Fruit fly (Drosophila melanogaster): ENCODE data around the gene CG31404.

The CG31404 gene

DNA sequence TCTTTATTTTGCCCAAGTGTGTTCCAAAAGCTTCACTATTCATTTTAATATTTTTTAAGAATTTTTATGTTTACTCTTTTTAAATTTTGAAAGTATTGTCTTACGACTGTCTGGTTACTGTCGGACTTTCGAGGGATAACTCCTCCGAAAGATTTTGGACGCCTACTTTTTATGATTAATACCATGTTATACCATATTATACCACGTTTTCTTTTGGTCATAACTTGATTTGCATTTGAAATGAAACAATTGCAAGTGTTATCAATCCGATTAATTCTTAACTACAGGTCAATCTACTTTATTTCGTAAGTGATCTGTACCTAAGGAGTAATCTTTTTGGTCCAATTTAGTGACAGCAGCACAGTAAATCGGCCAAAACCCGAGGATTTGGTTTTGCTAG is at the start of gene CG31404:
TSS of gene CG31404 (minus strand) at position 101 of the 400 bp plus-strand sequence.
- TF ChIP-seq fd85E (GFP tag; optimal IDR thresholded peaks at IDR 0.05) (no peak), CG16779 (tag; optimal IDR thresholded peaks at IDR 0.05) (no peak), salr (GFP tag; optimal IDR thresholded peaks at IDR 0.05) (no peak), CG10631 (GFP tag; optimal IDR thresholded peaks at IDR 0.05) (no peak), Sox14 (GFP tag; optimal IDR thresholded peaks at IDR 0.05) (no peak), CG11294 (GFP tag; IDR thresholded peaks at IDR 0.05) (no peak), achi (GFP tag; optimal IDR thresholded peaks at IDR 0.05) (no peak), Blimp-1 (GFP tag; optimal IDR thresholded peaks at IDR 0.05) (no peak), Hr39 (GFP tag; optimal IDR thresholded peaks at IDR 0.05) (no peak), esn (GFP tag; optimal IDR thresholded peaks at IDR 0.05) (no peak), Smox (GFP tag; optimal IDR thresholded peaks at IDR 0.05) (no peak), CG3032 (tag; optimal IDR thresholded peaks at IDR 0.05) (no peak), Sox102F (GFP tag; optimal IDR thresholded peaks at IDR 0.05) (no peak)

DNA sequence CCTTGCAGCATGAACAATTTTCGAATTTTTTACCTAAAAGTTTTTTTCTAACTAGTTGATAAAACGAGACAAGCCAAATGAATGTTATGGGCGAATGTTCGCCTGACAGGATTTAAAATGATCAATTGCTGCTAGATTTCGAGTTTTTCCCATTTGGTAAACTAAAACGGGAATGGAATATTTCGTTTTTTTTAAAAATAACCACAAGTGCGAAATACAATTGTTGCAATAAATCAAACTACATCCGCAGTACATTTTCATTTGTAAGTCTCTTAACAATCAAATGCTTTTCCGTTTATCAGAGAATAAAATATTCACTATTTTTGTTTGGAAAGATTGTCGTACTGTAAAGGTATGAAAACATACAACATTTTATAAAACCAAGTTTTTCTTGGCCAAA is 49.3 kb upstream of the CG31404 start, which contains the start of gene CG3517:
TSS of gene CG3517 (minus strand) at position 101 of the 400 bp plus-strand sequence.
- no peak for TF ChIP-seq CG1621 (tag; optimal IDR thresholded peaks at IDR 0.05)
- TF ChIP-seq Blimp-1 (GFP tag; optimal IDR thresholded peaks at IDR 0.05), result no peak
- no peak for TF ChIP-seq Gug (GFP tag; IDR thresholded peaks at IDR 0.05)
- no peak for TF ChIP-seq Eip93F (GFP tag; optimal IDR thresholded peaks at IDR 0.05)
- no peak for TF ChIP-seq achi (GFP tag; optimal IDR thresholded peaks at IDR 0.05)
- TF ChIP-seq CG15336 (GFP tag; IDR thresholded peaks at IDR 0.05), result no peak
- no peak for TF ChIP-seq CG7368 (GFP tag; optimal IDR thresholded peaks at IDR 0.05)
- no peak for TF ChIP-seq Met (GFP tag; optimal IDR thresholded peaks at IDR 0.05)
- TF ChIP-seq Smox (GFP tag; optimal IDR thresholded peaks at IDR 0.05), result no peak
- no peak for TF ChIP-seq CG9139 (GFP tag; optimal IDR thresholded peaks at IDR 0.05)
- TF ChIP-seq CG6808 (GFP tag; optimal IDR thresholded peaks at IDR 0.05), result no peak
- no peak for TF ChIP-seq vri (GFP tag; optimal IDR thresholded peaks at IDR 0.05)

DNA sequence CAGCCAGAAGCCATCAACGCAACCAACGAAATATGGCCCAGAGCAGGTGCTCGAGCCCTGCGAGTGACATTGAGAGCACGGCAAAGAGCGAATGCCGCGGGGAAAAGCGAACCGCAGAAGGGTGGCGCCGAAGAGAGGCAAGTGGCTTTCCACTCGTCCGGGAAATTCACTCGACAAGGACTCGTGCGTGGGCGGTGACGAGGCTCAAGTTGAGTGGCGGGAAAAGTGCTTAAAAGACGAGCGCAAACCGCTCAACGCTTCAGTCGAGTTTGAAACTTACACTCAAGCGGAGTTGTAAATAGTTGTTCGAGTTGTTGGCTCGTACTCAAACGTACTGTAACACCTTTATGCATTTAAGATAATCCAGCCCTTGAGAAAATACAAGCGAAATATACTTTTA is 36.6 kb upstream of the CG31404 start, which contains the start of gene CG31221:
TSS of gene CG31221 (plus strand) at position 256 of the 400 bp plus-strand sequence.
- TF ChIP-seq Hr4 (GFP tag; optimal IDR thresholded peaks at IDR 0.05), result no peak
- TF ChIP-seq CG3032 (tag; optimal IDR thresholded peaks at IDR 0.05), result no peak
- TF ChIP-seq OdsH (GFP tag; optimal IDR thresholded peaks at IDR 0.05), result no peak
- TF ChIP-seq eg (GFP tag; IDR thresholded peaks at IDR 0.05), result no peak
- TF ChIP-seq fd59A (GFP tag; optimal IDR thresholded peaks at IDR 0.05), result no peak
- no peak for TF ChIP-seq topi (GFP tag; optimal IDR thresholded peaks at IDR 0.05)
- no peak for TF ChIP-seq Eip93F (GFP tag; optimal IDR thresholded peaks at IDR 0.05)
- TF ChIP-seq fkh (GFP tag; optimal IDR thresholded peaks at IDR 0.05), result no peak
- no peak for TF ChIP-seq Eip78C (GFP tag)
- TF ChIP-seq CG7368 (GFP tag; optimal IDR thresholded peaks at IDR 0.05), result no peak
- no peak for TF ChIP-seq Met (GFP tag; optimal IDR thresholded peaks at IDR 0.05)
- TF ChIP-seq CG6854 (GFP tag; optimal IDR thresholded peaks at IDR 0.05), result no peak
- no peak for TF ChIP-seq CG6808 (GFP tag; optimal IDR thresholded peaks at IDR 0.05)
- TF ChIP-seq achi (GFP tag; optimal IDR thresholded peaks at IDR 0.05), result no peak
- no peak for TF ChIP-seq CG8319 (GFP tag; optimal IDR thresholded peaks at IDR 0.05)
- no peak for TF ChIP-seq CG8119 (GFP tag; IDR thresholded peaks at IDR 0.05)
- TF ChIP-seq CG32006 (GFP tag; optimal IDR thresholded peaks at IDR 0.05), result no peak
- no peak for TF ChIP-seq Blimp-1 (GFP tag; optimal IDR thresholded peaks at IDR 0.05)

DNA sequence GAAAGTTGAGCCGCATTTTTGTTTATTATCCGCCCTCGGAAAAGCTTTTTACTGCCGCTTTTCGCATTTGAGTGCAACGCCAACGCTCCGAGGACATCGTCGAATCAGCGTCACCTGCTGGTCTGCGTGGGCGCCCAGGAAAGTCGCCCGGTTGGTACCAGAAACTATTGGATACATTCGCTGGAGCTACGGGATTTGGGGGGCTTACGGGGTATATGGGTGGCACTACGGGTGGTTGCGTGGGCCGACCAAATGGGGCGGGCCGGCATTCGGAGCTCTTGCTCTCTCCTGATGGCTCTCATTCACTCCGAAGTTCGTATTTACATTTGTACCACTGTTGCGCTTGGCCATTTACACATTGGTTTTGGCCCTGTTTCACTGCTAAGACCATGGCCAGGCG is 35.5 kb upstream of the CG31404 start:
- TF ChIP-seq CG6163 (GFP tag; IDR thresholded peaks at IDR 0.05) (no peak), dsx (GFP tag; optimal IDR thresholded peaks at IDR 0.05; ENCODE audit: poor library complexity, severe bottlenecking) (no peak), net (GFP tag; optimal IDR thresholded peaks at IDR 0.05) (no peak), CG6808 (GFP tag; optimal IDR thresholded peaks at IDR 0.05) (no peak), lz (GFP tag; optimal IDR thresholded peaks at IDR 0.05) (no peak), Sox102F (GFP tag; optimal IDR thresholded peaks at IDR 0.05) (no peak), CG10631 (GFP tag; optimal IDR thresholded peaks at IDR 0.05) (no peak), CG10669 (GFP tag; optimal IDR thresholded peaks at IDR 0.05) (no peak), Ets21C (GFP tag; optimal IDR thresholded peaks at IDR 0.05) (no peak), CG11902 (GFP tag; optimal IDR thresholded peaks at IDR 0.05) (no peak), CG4318 (GFP tag; optimal IDR thresholded peaks at IDR 0.05) (no peak), cyc (GFP tag; optimal IDR thresholded peaks at IDR 0.05) (no peak), CG8119 (GFP tag; IDR thresholded peaks at IDR 0.05) (no peak), topi (GFP tag; optimal IDR thresholded peaks at IDR 0.05) (no peak)

Measured in whole organism, prepupa.